Worm (Caenorhabditis elegans): ENCODE data around the gene W04B5.5.

The W04B5.5 gene

ce11 chrIII:2362648-2363047 is 55.4 kb downstream of the W04B5.5 start, which contains the start of gene srd-69:
Gene srd-69, plus strand, starts transcription at chrIII:2362948.
- no peak for TF ChIP-seq egl-18 (GFP tag; IDR thresholded peaks at IDR 0.05)
- no peak for TF ChIP-seq gei-17 (GFP tag; optimal IDR thresholded peaks at IDR 0.05)
- no peak for TF ChIP-seq nhr-179 (tag; optimal IDR thresholded peaks at IDR 0.05)
- no peak for TF ChIP-seq madf-3 (GFP tag; IDR thresholded peaks at IDR 0.05)
- no peak for TF ChIP-seq ztf-22 (GFP tag; optimal IDR thresholded peaks at IDR 0.05)
- TF ChIP-seq nfya-2 (GFP tag; IDR thresholded peaks at IDR 0.05), result no peak
- TF ChIP-seq zim-3 (tag; optimal IDR thresholded peaks at IDR 0.05), result no peak
- TF ChIP-seq attf-5 (GFP tag; optimal IDR thresholded peaks at IDR 0.05), result no peak
- no peak for TF ChIP-seq aptf-3 (GFP tag; IDR thresholded peaks at IDR 0.05)
- no peak for TF ChIP-seq snpc-3.4 (tag; optimal IDR thresholded peaks at IDR 0.05)
- TF ChIP-seq let-607 (tag; optimal IDR thresholded peaks at IDR 0.05), result no peak
- no peak for TF ChIP-seq Y56A3A.18 (GFP tag; IDR thresholded peaks at IDR 0.05)
- TF ChIP-seq T07F8.4 (tag; optimal IDR thresholded peaks at IDR 0.05), result no peak
- TF ChIP-seq F37B4.10 (GFP tag; IDR thresholded peaks at IDR 0.05), result no peak
- no peak for TF ChIP-seq hrde-1 (tag; optimal IDR thresholded peaks at IDR 0.05; ENCODE audit: borderline replicate concordance)
- no peak for TF ChIP-seq B0261.1 (tag; optimal IDR thresholded peaks at IDR 0.05)
- TF ChIP-seq tlf-1 (GFP tag; optimal IDR thresholded peaks at IDR 0.05), result no peak
